Fruit fly (Drosophila melanogaster) Kc167 (cell line): ENCODE measurements around the gene CG32112.

ENCODE experiments used
- Myc ChIP-seq: fragments of >200 bp; optimal IDR thresholded peaks from 2 replicates; lab custom pipeline; 2017; ENCODE audit warnings: missing external identifiers
- Sin3A ChIP-seq: fragments of >200 bp; optimal IDR thresholded peaks from 2 replicates; lab custom pipeline; 2018; ENCODE audit warnings: missing external identifiers
- h ChIP-seq: fragments of >200 bp; optimal IDR thresholded peaks from 3 replicates; lab custom pipeline; 2018; ENCODE audit warnings: missing external identifiers
- insv ChIP-seq: fragments of >200 bp; optimal IDR thresholded peaks from 3 replicates; lab custom pipeline; 2018; ENCODE audit warnings: missing external identifiers
- psq ChIP-seq: fragments of >200 bp; optimal IDR thresholded peaks from 2 replicates; lab custom pipeline; 2017; ENCODE audit warnings: missing external identifiers
- ttk ChIP-seq: sonication (Bioruptor generic); optimal IDR thresholded peaks from 2 replicates; lab custom pipeline; 2017; ENCODE audit warnings: missing external identifiers

dm6 chr3L:12704335-12704734, 37.2 kb upstream of the CG32112 start:
- TF ChIP-seq Sin3A (lab: Kevin White, UChicago): no peak
- no peak for TF ChIP-seq psq (lab: Kevin White, UChicago)
- TF ChIP-seq h (lab: Kevin White, UChicago): no peak
- TF ChIP-seq ttk: no peak
- no peak for TF ChIP-seq Myc (lab: Kevin White, UChicago)
- no peak for TF ChIP-seq insv (lab: Kevin White, UChicago)
